Worm (Caenorhabditis elegans) whole organism, L3 larva: Measurements from ENCODE around the gene F13H10.1.
A peak's percentile ranks its signal among the peaks of the same experiment; 100 is the strongest.

Experiments used
- R02D3.7 ChIP-seq: fragments of 150-350 bp; optimal IDR thresholded peaks from 2 replicates; lab custom pipeline; 2014; ENCODE audit warnings: missing biosample characterization, missing genetic modification characterization
- ZK546.5 ChIP-seq: sonication (generic microtip); optimal IDR thresholded peaks from 2 replicates; lab custom pipeline; 2017; ENCODE audit warnings: missing biosample characterization, missing genetic modification characterization
- aly-2 ChIP-seq: fragments of 150-350 bp; optimal IDR thresholded peaks from 2 replicates; lab custom pipeline; 2014; ENCODE audit warnings: missing biosample characterization, missing genetic modification characterization
- ama-1 ChIP-seq: fragments of 150-350 bp; optimal IDR thresholded peaks from 2 replicates; lab custom pipeline; 2018
- ceh-16 ChIP-seq: sonication (generic microtip); optimal IDR thresholded peaks from 2 replicates; lab custom pipeline; 2017; ENCODE audit warnings: missing biosample characterization, missing genetic modification characterization
- ceh-28 ChIP-seq: fragments of 150-350 bp; optimal IDR thresholded peaks from 2 replicates; lab custom pipeline; 2014; ENCODE audit warnings: missing biosample characterization, missing genetic modification reagents, missing genetic modification characterization
- ceh-82 ChIP-seq: fragments of 150-350 bp; optimal IDR thresholded peaks from 2 replicates; lab custom pipeline; 2014; ENCODE audit warnings: missing biosample characterization, missing genetic modification characterization
- daf-12 ChIP-seq: fragments of 150-350 bp; optimal IDR thresholded peaks from 2 replicates; lab custom pipeline; 2014; ENCODE audit warnings: missing biosample characterization, missing genetic modification reagents, missing genetic modification characterization
- egl-27 ChIP-seq: sonication (generic microtip); optimal IDR thresholded peaks from 4 replicates; lab custom pipeline; 2017; ENCODE audit warnings: missing biosample characterization, missing genetic modification reagents, missing genetic modification characterization
- egl-5 ChIP-seq: fragments of 150-350 bp; optimal IDR thresholded peaks from 2 replicates; lab custom pipeline; 2017; ENCODE audit warnings: missing biosample characterization, missing genetic modification reagents, missing genetic modification characterization, inconsistent platforms
- elt-1 ChIP-seq: fragments of 150-350 bp; optimal IDR thresholded peaks from 2 replicates; lab custom pipeline; 2014; ENCODE audit warnings: missing biosample characterization, missing genetic modification characterization
- elt-2 ChIP-seq: sonication (generic microtip); optimal IDR thresholded peaks from 2 replicates; lab custom pipeline; 2016; ENCODE audit warnings: missing genetic modification reagents, mild to moderate bottlenecking, missing genetic modification characterization, missing compliant biosample characterization
- fkh-10 ChIP-seq: sonication (generic microtip); optimal IDR thresholded peaks from 2 replicates; lab custom pipeline; 2017; ENCODE audit warnings: missing biosample characterization, missing genetic modification reagents, missing genetic modification characterization
- fkh-2 ChIP-seq: fragments of 150-350 bp; optimal IDR thresholded peaks from 2 replicates; lab custom pipeline; 2014; ENCODE audit warnings: missing biosample characterization, missing genetic modification reagents, missing genetic modification characterization
- hmg-11 ChIP-seq: sonication (generic microtip); optimal IDR thresholded peaks from 2 replicates; lab custom pipeline; 2016; ENCODE audit warnings: missing genetic modification characterization, missing compliant biosample characterization
- lin-39 ChIP-seq: fragments of 150-350 bp; optimal IDR thresholded peaks from 2 replicates; lab custom pipeline; 2018; ENCODE audit warnings: missing biosample characterization, missing genetic modification reagents, missing genetic modification characterization
- lsy-12 ChIP-seq: sonication (generic microtip); optimal IDR thresholded peaks from 2 replicates; lab custom pipeline; 2016; ENCODE audit warnings: mild to moderate bottlenecking, missing genetic modification characterization, missing compliant biosample characterization
- mdl-1 ChIP-seq: fragments of 150-350 bp; optimal IDR thresholded peaks from 2 replicates; lab custom pipeline; 2014; ENCODE audit warnings: missing biosample characterization, missing genetic modification characterization
- mml-1 ChIP-seq: fragments of 150-350 bp; sonication (generic microtip); optimal IDR thresholded peaks from 3 replicates; lab custom pipeline; 2014; ENCODE audit warnings: missing biosample characterization, missing genetic modification characterization
- nfya-1 ChIP-seq: sonication (generic microtip); optimal IDR thresholded peaks from 2 replicates; lab custom pipeline; 2017; ENCODE audit warnings: missing genetic modification characterization, mild to moderate bottlenecking, missing compliant biosample characterization, antibody characterized with exemption, moderate library complexity; ENCODE audit not compliant: insufficient read depth
- nhr-11 ChIP-seq: fragments of 150-350 bp; optimal IDR thresholded peaks from 2 replicates; lab custom pipeline; 2014; ENCODE audit warnings: missing biosample characterization, missing genetic modification characterization
- nhr-23 ChIP-seq: fragments of 150-350 bp; optimal IDR thresholded peaks from 2 replicates; lab custom pipeline; 2014; ENCODE audit warnings: missing biosample characterization, missing genetic modification reagents, missing genetic modification characterization
- nhr-237 ChIP-seq: fragments of 150-350 bp; optimal IDR thresholded peaks from 2 replicates; lab custom pipeline; 2014; ENCODE audit warnings: missing biosample characterization, missing genetic modification characterization
- nhr-25 ChIP-seq: sonication (generic microtip); optimal IDR thresholded peaks from 2 replicates; lab custom pipeline; 2017; ENCODE audit warnings: missing biosample characterization, missing genetic modification characterization
- nhr-28 ChIP-seq: fragments of 150-350 bp; optimal IDR thresholded peaks from 2 replicates; lab custom pipeline; 2014; ENCODE audit warnings: missing biosample characterization, missing genetic modification characterization
- nhr-76 ChIP-seq: fragments of 150-350 bp; sonication (generic microtip); optimal IDR thresholded peaks from 5 replicates; lab custom pipeline; 2014; ENCODE audit warnings: missing biosample characterization, missing genetic modification characterization
- nhr-77 ChIP-seq: fragments of 150-350 bp; optimal IDR thresholded peaks from 2 replicates; lab custom pipeline; 2014; ENCODE audit warnings: missing biosample characterization, missing genetic modification characterization
- pha-4 ChIP-seq: fragments of 150-350 bp; optimal IDR thresholded peaks from 2 replicates; lab custom pipeline; 2014; ENCODE audit warnings: missing biosample characterization, missing genetic modification reagents, missing genetic modification characterization
- pqm-1 ChIP-seq: fragments of 150-350 bp; optimal IDR thresholded peaks from 2 replicates; lab custom pipeline; 2017; ENCODE audit warnings: missing biosample characterization, missing genetic modification characterization, inconsistent platforms
- sea-2 ChIP-seq: fragments of 150-350 bp; sonication (generic microtip); optimal IDR thresholded peaks from 4 replicates; lab custom pipeline; 2014; ENCODE audit warnings: missing biosample characterization, missing genetic modification reagents, missing genetic modification characterization
- skn-1 ChIP-seq: fragments of 150-350 bp; optimal IDR thresholded peaks from 2 replicates; lab custom pipeline; 2014; ENCODE audit warnings: missing biosample characterization, missing genetic modification characterization
- snpc-4 ChIP-seq: fragments of 150-350 bp; optimal IDR thresholded peaks from 2 replicates; lab custom pipeline; 2014; ENCODE audit warnings: missing biosample characterization, missing genetic modification characterization
- tbx-2 ChIP-seq: sonication (generic microtip); optimal IDR thresholded peaks from 2 replicates; lab custom pipeline; 2016; ENCODE audit warnings: mild to moderate bottlenecking, missing genetic modification characterization, missing compliant biosample characterization
- unc-39 ChIP-seq: sonication (generic microtip); optimal IDR thresholded peaks from 4 replicates; lab custom pipeline; 2017; ENCODE audit warnings: missing biosample characterization, missing genetic modification characterization
- unc-62 ChIP-seq: fragments of 150-350 bp; sonication (generic microtip); optimal IDR thresholded peaks from 4 replicates; lab custom pipeline; 2014; ENCODE audit warnings: missing biosample characterization, missing genetic modification reagents, missing genetic modification characterization
- zag-1 ChIP-seq: fragments of 150-350 bp; optimal IDR thresholded peaks from 2 replicates; lab custom pipeline; 2014; ENCODE audit warnings: missing biosample characterization, missing genetic modification characterization
- ztf-11 ChIP-seq: fragments of 150-350 bp; optimal IDR thresholded peaks from 2 replicates; lab custom pipeline; 2014; ENCODE audit warnings: missing biosample characterization, missing genetic modification characterization
- ztf-4 ChIP-seq: fragments of 150-350 bp; optimal IDR thresholded peaks from 2 replicates; lab custom pipeline; 2014; ENCODE audit warnings: missing biosample characterization, missing genetic modification characterization

F13H10.1 gene

DNA sequence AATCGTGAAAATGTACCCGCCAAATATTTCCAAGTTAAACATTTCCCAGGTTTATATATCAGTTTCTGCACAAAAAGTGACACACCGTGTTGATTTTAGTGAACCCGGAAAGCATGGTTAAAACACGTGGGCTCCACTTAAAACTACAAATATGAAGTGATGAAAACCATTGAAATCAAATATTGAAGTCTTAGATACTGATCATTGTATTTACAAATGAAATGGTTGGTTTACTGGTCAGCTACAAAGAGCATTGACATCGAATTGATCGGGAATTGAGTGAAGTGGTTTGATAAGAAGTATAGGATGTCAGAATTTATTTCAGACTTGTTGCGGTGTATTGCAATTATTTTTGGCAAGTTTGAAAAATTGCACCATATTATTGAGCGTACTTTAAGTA lies 25.0 kb downstream of the F13H10.1 start, which contains the start of gene hrg-5:
Gene hrg-5, minus strand, starts transcription at position 17 of the 400 bp plus-strand sequence.
- TF ChIP-seq nhr-11 (tag; lab: Kevin White, UChicago) (no peak), nhr-25 (tag; lab: Kevin White, UChicago) (no peak), unc-39 (tag; lab: Kevin White, UChicago) (no peak), ztf-11 (no peak), sea-2 (GFP tag; lab: Kevin White, UChicago) (no peak), R02D3.7 (tag; lab: Kevin White, UChicago) (no peak), lsy-12 (tag; lab: Kevin White, UChicago) (no peak), pqm-1 (tag; lab: Kevin White, UChicago) (peak; percentile 76), elt-2 (tag; lab: Kevin White, UChicago) (peak; percentile 33), pha-4 (tag; lab: Kevin White, UChicago) (peak; percentile 68), tbx-2 (tag; lab: Kevin White, UChicago) (no peak), egl-5 (tag; lab: Kevin White, UChicago) (no peak), ama-1 (lab: Kevin White, UChicago) (no peak), nhr-77 (tag; lab: Kevin White, UChicago) (no peak), snpc-4 (tag; lab: Kevin White, UChicago) (no peak)

DNA sequence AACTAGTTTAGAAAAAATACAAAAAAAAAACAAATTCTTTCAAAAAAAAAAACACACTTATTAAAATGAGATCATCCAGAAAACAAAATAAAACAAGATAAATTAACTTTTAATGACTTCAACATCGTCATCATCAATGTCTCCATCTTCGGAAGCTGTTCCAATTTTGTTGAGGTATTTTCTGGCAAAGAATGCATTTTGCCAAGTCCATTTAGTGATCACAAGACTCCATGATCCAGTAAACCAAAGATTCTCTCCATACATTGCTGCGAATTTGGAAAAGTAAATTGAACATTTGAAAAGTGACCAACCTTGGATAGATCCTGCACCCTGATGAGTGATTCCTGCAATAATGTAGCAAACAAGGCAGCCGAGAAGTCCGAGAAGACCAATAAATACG lies 25.7 kb downstream of the F13H10.1 start:
- TF ChIP-seq egl-5 (tag; lab: Kevin White, UChicago) (no peak), nfya-1 (tag; lab: Kevin White, UChicago) (no peak), hmg-11 (no peak), zag-1 (tag; lab: Kevin White, UChicago) (no peak), ama-1 (lab: Kevin White, UChicago) (no peak), ceh-82 (tag; lab: Kevin White, UChicago) (no peak)

DNA sequence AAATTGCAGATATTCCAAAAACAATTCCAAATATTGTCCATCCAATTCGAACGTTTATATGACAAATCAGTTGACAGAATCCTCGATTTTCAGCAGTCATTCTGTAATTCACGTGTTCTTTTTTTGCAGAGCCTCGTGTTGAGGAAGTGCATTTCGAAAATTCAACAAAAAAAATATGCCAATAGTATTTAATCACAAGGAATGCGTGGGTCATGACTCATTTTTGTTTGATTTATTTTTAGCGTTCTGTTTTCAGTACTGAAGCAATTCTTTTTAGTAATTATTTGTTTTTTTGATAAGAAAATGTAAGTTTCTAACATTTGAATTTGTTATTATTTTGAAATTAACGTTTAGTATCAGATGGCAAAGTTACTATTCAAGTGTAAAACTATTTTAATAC lies 26.5 kb downstream of the F13H10.1 start, which contains the start of gene hrg-4:
Gene hrg-4, minus strand, starts transcription at position 101 of the 400 bp plus-strand sequence.
- TF ChIP-seq lin-39 (tag; lab: Kevin White, UChicago) (no peak), fkh-10 (GFP tag; lab: Kevin White, UChicago) (no peak), nhr-76 (tag; lab: Kevin White, UChicago) (no peak), nhr-23 (no peak), lsy-12 (tag; lab: Kevin White, UChicago) (no peak), mdl-1 (tag; lab: Kevin White, UChicago) (no peak)

DNA sequence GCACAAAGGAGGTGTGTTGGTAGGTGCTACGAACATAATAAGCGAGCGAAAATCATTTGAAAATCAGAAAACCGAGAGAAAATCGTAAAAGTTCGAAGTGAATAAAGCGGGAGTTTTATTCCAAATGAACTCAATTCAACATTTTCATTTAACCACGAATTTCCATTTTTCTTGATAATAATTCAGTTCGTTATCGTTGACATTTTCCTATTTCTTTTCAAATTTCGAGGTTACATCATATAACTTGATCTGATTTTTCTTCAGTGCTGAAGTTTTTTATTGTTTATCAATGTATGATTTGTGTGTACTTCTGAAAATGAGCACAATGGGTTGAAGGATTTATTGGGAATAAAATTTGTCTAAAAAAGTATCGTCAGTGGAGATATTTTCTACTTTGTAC lies 27.3 kb downstream of the F13H10.1 start:
- TF ChIP-seq ztf-4 (tag; lab: Kevin White, UChicago) (no peak), ceh-16 (no peak), nhr-77 (tag; lab: Kevin White, UChicago) (no peak), tbx-2 (tag; lab: Kevin White, UChicago) (no peak), mml-1 (no peak), fkh-2 (no peak), elt-2 (tag; lab: Kevin White, UChicago) (peak; percentile 86), nhr-25 (tag; lab: Kevin White, UChicago) (no peak)

DNA sequence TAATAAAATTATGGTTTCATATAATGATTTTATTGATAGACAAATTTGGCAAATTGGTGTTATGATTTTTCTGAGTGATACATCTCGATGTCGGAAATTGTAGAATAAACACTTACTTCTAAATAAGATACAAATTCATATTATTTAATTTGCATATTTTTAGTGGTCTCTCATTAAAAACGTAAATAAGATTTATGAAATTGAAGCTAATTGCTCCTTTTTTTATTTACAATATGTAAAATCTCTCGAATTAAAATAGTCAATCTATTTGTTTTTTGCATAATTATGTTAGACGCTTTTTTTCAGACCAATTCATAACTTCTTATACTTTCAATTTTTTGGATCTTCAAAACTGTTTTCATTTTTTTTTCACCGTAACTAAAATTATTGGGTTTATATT lies 27.9 kb downstream of the F13H10.1 start, which contains the start of gene hrg-6:
Gene hrg-6, plus strand, starts transcription at position 301 of the 400 bp plus-strand sequence.
- no peak for TF ChIP-seq daf-12 (tag; lab: Kevin White, UChicago)
- TF ChIP-seq nhr-25 (tag; lab: Kevin White, UChicago) = no peak
- no peak for TF ChIP-seq hmg-11
- TF ChIP-seq zag-1 (tag; lab: Kevin White, UChicago) = peak; percentile 36
- TF ChIP-seq, all 47 proteins: peak for 1

DNA sequence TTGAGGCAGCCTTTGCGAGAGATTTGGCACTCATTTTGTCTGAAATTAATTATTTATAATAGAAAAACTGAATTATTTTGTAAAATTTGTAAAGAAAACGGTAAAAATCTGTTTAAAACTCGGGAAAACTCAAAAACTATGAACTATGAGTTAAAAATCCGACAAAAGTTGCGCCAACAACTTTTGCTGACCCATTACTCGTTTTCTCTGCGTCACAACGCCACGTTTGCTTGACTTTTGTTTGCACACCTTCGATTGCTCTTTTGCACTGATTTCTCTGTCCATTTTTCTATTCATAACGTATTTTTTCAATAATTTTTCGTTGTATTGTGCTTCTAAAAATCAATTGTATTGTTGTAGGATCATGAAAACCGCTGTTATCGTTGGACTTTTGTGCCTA lies 31.8 kb downstream of the F13H10.1 start, which contains the start of gene fkb-1:
Gene fkb-1, plus strand, starts transcription at position 361 of the 400 bp plus-strand sequence.
- TF ChIP-seq mml-1 = no peak
- no peak for TF ChIP-seq ceh-82 (tag; lab: Kevin White, UChicago)
- no peak for TF ChIP-seq daf-12 (tag; lab: Kevin White, UChicago)
- TF ChIP-seq sea-2 (GFP tag; lab: Kevin White, UChicago) = no peak
- no peak for TF ChIP-seq nhr-77 (tag; lab: Kevin White, UChicago)
- TF ChIP-seq ceh-16 = no peak
- TF ChIP-seq ztf-4 (tag; lab: Kevin White, UChicago) = no peak
- no peak for TF ChIP-seq skn-1 (tag; lab: Kevin White, UChicago)
- peak; percentile 31 for TF ChIP-seq lin-39 (tag; lab: Kevin White, UChicago)
- no peak for TF ChIP-seq zag-1 (tag; lab: Kevin White, UChicago)
- TF ChIP-seq nhr-237 (tag; lab: Kevin White, UChicago) = no peak
- peak; percentile 51 for TF ChIP-seq hmg-11
- TF ChIP-seq fkh-2 = no peak
- no peak for TF ChIP-seq ztf-11
- no peak for TF ChIP-seq unc-62
- no peak for TF ChIP-seq egl-27 (tag; lab: Kevin White, UChicago)
- TF ChIP-seq R02D3.7 (tag; lab: Kevin White, UChicago) = no peak
- peak; percentile 38 for TF ChIP-seq ceh-28
- no peak for TF ChIP-seq elt-1 (tag; lab: Kevin White, UChicago)
- peak; percentile 45 for TF ChIP-seq lsy-12 (tag; lab: Kevin White, UChicago)
- TF ChIP-seq nhr-25 (tag; lab: Kevin White, UChicago) = peak; percentile 10
- no peak for TF ChIP-seq nhr-76 (tag; lab: Kevin White, UChicago)
- no peak for TF ChIP-seq nhr-28 (tag; lab: Kevin White, UChicago)
- TF ChIP-seq mdl-1 (tag; lab: Kevin White, UChicago) = no peak
- peak; percentile 70 for TF ChIP-seq snpc-4 (tag; lab: Kevin White, UChicago)
- peak; percentile 16 for TF ChIP-seq pqm-1 (tag; lab: Kevin White, UChicago)
- peak; percentile 87 for TF ChIP-seq pha-4 (tag; lab: Kevin White, UChicago)
- TF ChIP-seq ZK546.5 (tag; lab: Kevin White, UChicago) = no peak
- TF ChIP-seq aly-2 (tag; lab: Kevin White, UChicago) = no peak
- TF ChIP-seq nhr-11 (tag; lab: Kevin White, UChicago) = no peak
- no peak for TF ChIP-seq fkh-10 (GFP tag; lab: Kevin White, UChicago)
